Worm (Caenorhabditis elegans) whole organism, L2 larva: ENCODE results near the gene gskl-1.
"Not testable (repeated sequence)": the region's sequence is repeated elsewhere in the genome, so short reads cannot be mapped to it uniquely, and the experiment has no call there.

ENCODE experiments used
- F13H6.1 ChIP-seq: sonication (generic microtip); optimal IDR thresholded peaks from 2 replicates; lab custom pipeline; 2016; ENCODE audit warnings: missing genetic modification characterization, missing compliant biosample characterization
- R02D3.7 ChIP-seq: fragments of 150-350 bp; optimal IDR thresholded peaks from 2 replicates; lab custom pipeline; 2014; ENCODE audit warnings: missing biosample characterization, missing genetic modification characterization
- Y55F3AM.14 ChIP-seq: fragments of 200-800 bp; sonication (Bioruptor generic); optimal IDR thresholded peaks from 2 replicates; lab custom pipeline; 2018; ENCODE audit warnings: mild to moderate bottlenecking, missing genetic modification characterization, missing compliant biosample characterization
- ZK546.5 ChIP-seq: sonication (generic microtip); optimal IDR thresholded peaks from 2 replicates; lab custom pipeline; 2017; ENCODE audit warnings: missing biosample characterization, missing genetic modification characterization
- alr-1 ChIP-seq: fragments of 150-350 bp; optimal IDR thresholded peaks from 2 replicates; lab custom pipeline; 2014; ENCODE audit warnings: missing biosample characterization, missing genetic modification characterization
- aly-2 ChIP-seq: fragments of 150-350 bp; optimal IDR thresholded peaks from 2 replicates; lab custom pipeline; 2014; ENCODE audit warnings: missing biosample characterization, missing genetic modification characterization
- ama-1 ChIP-seq: fragments of 150-350 bp; optimal IDR thresholded peaks from 2 replicates; lab custom pipeline; 2018; ENCODE audit warnings: inconsistent platforms
- blmp-1 ChIP-seq: sonication (generic microtip); optimal IDR thresholded peaks from 2 replicates; lab custom pipeline; 2017; ENCODE audit warnings: missing genetic modification characterization, mild to moderate bottlenecking, missing compliant biosample characterization, antibody characterized with exemption, moderate library complexity; ENCODE audit not compliant: insufficient read depth
- ceh-16 ChIP-seq: fragments of 150-350 bp; optimal IDR thresholded peaks from 2 replicates; lab custom pipeline; 2014; ENCODE audit warnings: missing biosample characterization, missing genetic modification characterization
- crh-2 ChIP-seq: sonication (generic microtip); optimal IDR thresholded peaks from 2 replicates; lab custom pipeline; 2017; ENCODE audit warnings: missing biosample characterization, missing genetic modification characterization
- dmd-4 ChIP-seq: sonication (generic microtip); optimal IDR thresholded peaks from 2 replicates; lab custom pipeline; 2017; ENCODE audit warnings: missing biosample characterization, missing genetic modification characterization
- egl-27 ChIP-seq: sonication (generic microtip); optimal IDR thresholded peaks from 3 replicates; lab custom pipeline; 2017; ENCODE audit warnings: missing biosample characterization, missing genetic modification reagents, missing genetic modification characterization
- elt-1 ChIP-seq: fragments of 150-350 bp; optimal IDR thresholded peaks from 2 replicates; lab custom pipeline; 2014; ENCODE audit warnings: missing biosample characterization, missing genetic modification characterization
- elt-3 ChIP-seq: sonication (generic microtip); optimal IDR thresholded peaks from 2 replicates; lab custom pipeline; 2017; ENCODE audit warnings: missing biosample characterization, missing genetic modification characterization
- fos-1 ChIP-seq: fragments of 150-350 bp; optimal IDR thresholded peaks from 2 replicates; lab custom pipeline; 2014; ENCODE audit warnings: missing biosample characterization, missing genetic modification characterization
- lin-11 ChIP-seq: fragments of 150-350 bp; sonication (generic microtip); optimal IDR thresholded peaks from 2 replicates; lab custom pipeline; 2014; ENCODE audit warnings: missing biosample characterization, missing genetic modification characterization, inconsistent platforms, mixed read lengths
- lin-13 ChIP-seq: fragments of 150-350 bp; optimal IDR thresholded peaks from 2 replicates; lab custom pipeline; 2014; ENCODE audit warnings: missing biosample characterization, missing genetic modification reagents, missing genetic modification characterization
- lin-39 ChIP-seq: fragments of 150-350 bp; optimal IDR thresholded peaks from 2 replicates; lab custom pipeline; 2014; ENCODE audit warnings: missing biosample characterization, missing genetic modification reagents, missing genetic modification characterization
- lsy-2 ChIP-seq, 2 experiments: fragments of 150-350 bp in 1 of 2; sonication (generic microtip) in 1 of 2; optimal IDR thresholded peaks; 2 replicates each; lab custom pipeline; 2014 to 2017; ENCODE audit warnings: missing biosample characterization in 2 of 2, missing genetic modification characterization in 2 of 2
- mab-5 ChIP-seq: fragments of 150-350 bp; optimal IDR thresholded peaks from 2 replicates; lab custom pipeline; 2014; ENCODE audit warnings: missing biosample characterization, missing genetic modification characterization
- mbf-1 ChIP-seq: sonication (generic microtip); optimal IDR thresholded peaks from 2 replicates; lab custom pipeline; 2017; ENCODE audit warnings: missing biosample characterization, missing genetic modification characterization
- mdl-1 ChIP-seq, 2 experiments: fragments of 150-350 bp in 1 of 2; sonication (generic microtip) in 1 of 2; optimal IDR thresholded peaks; 2 replicates each; lab custom pipeline; 2017; ENCODE audit warnings: missing biosample characterization in 2 of 2, missing genetic modification characterization in 2 of 2
- nhr-10 ChIP-seq: sonication (generic microtip); optimal IDR thresholded peaks from 2 replicates; lab custom pipeline; 2017; ENCODE audit warnings: missing biosample characterization, missing genetic modification characterization
- nhr-11 ChIP-seq: fragments of 150-350 bp; optimal IDR thresholded peaks from 2 replicates; lab custom pipeline; 2014; ENCODE audit warnings: missing biosample characterization, missing genetic modification characterization
- nhr-12 ChIP-seq: fragments of 150-350 bp; optimal IDR thresholded peaks from 2 replicates; lab custom pipeline; 2014; ENCODE audit warnings: missing biosample characterization, missing genetic modification characterization
- nhr-129 ChIP-seq: fragments of 150-350 bp; optimal IDR thresholded peaks from 2 replicates; lab custom pipeline; 2014; ENCODE audit warnings: missing biosample characterization, missing genetic modification characterization
- nhr-21 ChIP-seq: fragments of 150-350 bp; optimal IDR thresholded peaks from 2 replicates; lab custom pipeline; 2014; ENCODE audit warnings: missing biosample characterization, missing genetic modification characterization
- nhr-23 ChIP-seq: fragments of 150-350 bp; optimal IDR thresholded peaks from 2 replicates; lab custom pipeline; 2014; ENCODE audit warnings: missing biosample characterization, missing genetic modification reagents, missing genetic modification characterization
- nhr-237 ChIP-seq: fragments of 150-350 bp; optimal IDR thresholded peaks from 2 replicates; lab custom pipeline; 2014; ENCODE audit warnings: missing biosample characterization, missing genetic modification characterization
- nhr-25 ChIP-seq: fragments of 150-350 bp; sonication (generic microtip); optimal IDR thresholded peaks from 3 replicates; lab custom pipeline; 2014; ENCODE audit warnings: missing biosample characterization, missing genetic modification characterization
- nhr-6 ChIP-seq: fragments of 150-350 bp; optimal IDR thresholded peaks from 2 replicates; lab custom pipeline; 2014; ENCODE audit warnings: missing biosample characterization, missing genetic modification characterization
- nhr-77 ChIP-seq: fragments of 150-350 bp; optimal IDR thresholded peaks from 2 replicates; lab custom pipeline; 2014; ENCODE audit warnings: missing biosample characterization, missing genetic modification characterization
- peb-1 ChIP-seq: fragments of 150-350 bp; optimal IDR thresholded peaks from 2 replicates; lab custom pipeline; 2014; ENCODE audit warnings: missing biosample characterization, missing genetic modification characterization
- sem-4 ChIP-seq: fragments of 150-350 bp; optimal IDR thresholded peaks from 2 replicates; lab custom pipeline; 2014; ENCODE audit warnings: missing biosample characterization, missing genetic modification reagents, missing genetic modification characterization
- skn-1 ChIP-seq: sonication (generic microtip); optimal IDR thresholded peaks from 2 replicates; lab custom pipeline; 2017; ENCODE audit warnings: missing biosample characterization, missing genetic modification characterization
- sma-3 ChIP-seq: sonication (generic microtip); optimal IDR thresholded peaks from 2 replicates; lab custom pipeline; 2016; ENCODE audit warnings: missing genetic modification reagents, missing genetic modification characterization, missing compliant biosample characterization
- sma-9 ChIP-seq, 2 experiments: fragments of 150-350 bp in 1 of 2; sonication (generic microtip) in 1 of 2; optimal IDR thresholded peaks; 2 replicates each; lab custom pipeline; 2014 to 2016; ENCODE audit warnings: missing genetic modification characterization in 2 of 2, mild to moderate bottlenecking in 1 of 2, missing biosample characterization in 1 of 2, missing compliant biosample characterization in 1 of 2, missing genetic modification reagents in 1 of 2, moderate library complexity in 1 of 2
- snpc-4 ChIP-seq: fragments of 150-350 bp; optimal IDR thresholded peaks from 2 replicates; lab custom pipeline; 2014; ENCODE audit warnings: missing biosample characterization, missing genetic modification characterization
- unc-39 ChIP-seq: fragments of 150-350 bp; optimal IDR thresholded peaks from 2 replicates; lab custom pipeline; 2014; ENCODE audit warnings: missing biosample characterization, missing genetic modification characterization
- unc-55 ChIP-seq: fragments of 150-350 bp; sonication (generic microtip); optimal IDR thresholded peaks from 3 replicates; lab custom pipeline; 2014; ENCODE audit warnings: missing biosample characterization, missing genetic modification reagents, missing genetic modification characterization
- unc-62 ChIP-seq: fragments of 150-350 bp; optimal IDR thresholded peaks from 2 replicates; lab custom pipeline; 2014; ENCODE audit warnings: missing biosample characterization, missing genetic modification reagents, missing genetic modification characterization
- zag-1 ChIP-seq: fragments of 150-350 bp; optimal IDR thresholded peaks from 2 replicates; lab custom pipeline; 2014; ENCODE audit warnings: missing biosample characterization, missing genetic modification characterization
- ztf-1 ChIP-seq: fragments of 200-800 bp; sonication (Bioruptor generic); conservative IDR thresholded peaks from 2 replicates; pipeline ENCODE4 v1.3.6; 2022; ENCODE audit warnings: missing genetic modification characterization, missing compliant biosample characterization
- ztf-11 ChIP-seq: sonication (generic microtip); optimal IDR thresholded peaks from 2 replicates; lab custom pipeline; 2017; ENCODE audit warnings: missing biosample characterization, missing genetic modification characterization
- ztf-4 ChIP-seq: fragments of 150-350 bp; optimal IDR thresholded peaks from 2 replicates; lab custom pipeline; 2014; ENCODE audit warnings: missing biosample characterization, missing genetic modification characterization

gskl-1 gene

DNA sequence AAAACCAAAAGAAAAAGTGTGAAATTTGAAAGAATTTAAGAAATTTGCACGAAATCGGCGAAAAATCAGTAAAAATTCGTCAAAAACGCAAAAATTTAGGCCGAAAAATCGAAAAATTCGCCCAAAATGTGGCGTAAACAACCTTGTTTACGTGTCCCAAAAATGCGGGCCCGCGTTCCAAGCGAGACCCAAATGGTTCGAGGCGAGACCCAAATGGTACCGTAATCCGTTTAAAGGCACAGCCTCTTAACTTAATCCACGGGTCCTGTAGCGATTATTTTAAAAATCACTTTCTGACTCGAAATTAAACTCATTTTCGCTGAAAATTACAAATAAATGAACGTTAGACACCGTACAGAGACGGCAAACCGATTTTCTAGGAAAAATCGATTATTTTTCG is 12.0 kb upstream of the gskl-1 start:
- TF ChIP-seq nhr-77 = no peak
- TF ChIP-seq Y55F3AM.14 (GFP tag; lab: Kevin White, UChicago) = no peak
- no peak for TF ChIP-seq lsy-2 (tag; optimal IDR thresholded peaks at IDR 0.05; lab: Kevin White, UChicago)
- TF ChIP-seq unc-39 (tag; lab: Kevin White, UChicago) = no peak
- no peak for TF ChIP-seq egl-27
- TF ChIP-seq crh-2 = no peak
- TF ChIP-seq unc-55 (GFP tag; lab: Kevin White, UChicago) = no peak
- TF ChIP-seq mbf-1 = no peak
- TF ChIP-seq sma-9 (GFP tag; optimal IDR thresholded peaks at IDR 0.05; lab: Kevin White, UChicago) = no peak
- no peak for TF ChIP-seq sma-9 (tag; optimal IDR thresholded peaks at IDR 0.05; lab: Kevin White, UChicago)
- no peak for TF ChIP-seq snpc-4 (tag; lab: Kevin White, UChicago)
- TF ChIP-seq zag-1 (tag; lab: Kevin White, UChicago) = no peak
- TF ChIP-seq nhr-237 = no peak

DNA sequence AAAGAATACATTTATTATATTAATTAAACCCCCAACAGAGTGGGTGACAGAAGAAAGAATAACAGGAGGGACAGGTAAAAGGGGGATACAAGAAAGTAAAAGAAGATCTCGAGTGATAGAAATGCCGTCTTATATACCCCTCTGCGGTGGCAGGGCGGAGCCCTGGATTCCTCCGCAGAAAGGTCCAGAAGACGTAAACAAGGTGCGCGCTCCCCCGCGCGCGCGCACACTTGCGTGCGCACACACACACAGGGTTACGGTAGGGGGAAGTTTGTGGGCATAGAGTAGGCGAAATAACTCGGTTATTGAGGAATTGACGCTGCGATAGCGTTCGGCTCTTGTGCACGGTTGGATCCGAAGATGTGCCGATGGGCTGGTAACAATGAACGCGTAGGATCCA is 5.4 kb upstream of the gskl-1 start, which contains the start of gene R03D7.15:
Gene R03D7.15, plus strand, starts transcription at position 299 of the 400 bp plus-strand sequence.
- not testable (repeated sequence) for TF ChIP-seq nhr-6; nhr-12 (tag; lab: Kevin White, UChicago); dmd-4 (tag; lab: Kevin White, UChicago)

DNA sequence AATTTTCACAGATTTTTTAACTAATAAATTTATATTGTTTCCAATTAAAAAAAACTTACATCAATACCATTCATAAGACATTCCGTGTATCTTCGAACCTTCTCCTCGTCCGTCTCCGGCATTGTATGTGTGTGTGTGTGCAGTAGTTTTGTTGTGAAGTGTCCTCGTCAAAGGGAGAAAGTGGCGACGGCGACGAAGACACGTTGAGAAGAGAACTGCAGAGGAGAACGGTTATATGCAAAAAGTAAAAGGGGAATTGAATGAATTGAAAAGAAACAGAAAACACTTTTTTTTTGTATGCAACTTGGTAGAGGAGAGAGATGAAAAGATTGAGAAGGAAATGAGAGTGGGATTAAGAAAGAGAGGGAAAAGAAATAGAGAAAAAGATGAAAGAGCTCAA is 1.9 kb upstream of the gskl-1 start:
- TF ChIP-seq blmp-1 (tag; lab: Kevin White, UChicago) (peak; percentile 35), nhr-25 (tag; lab: Kevin White, UChicago) (no peak), unc-55 (GFP tag; lab: Kevin White, UChicago) (peak; percentile 19)

DNA sequence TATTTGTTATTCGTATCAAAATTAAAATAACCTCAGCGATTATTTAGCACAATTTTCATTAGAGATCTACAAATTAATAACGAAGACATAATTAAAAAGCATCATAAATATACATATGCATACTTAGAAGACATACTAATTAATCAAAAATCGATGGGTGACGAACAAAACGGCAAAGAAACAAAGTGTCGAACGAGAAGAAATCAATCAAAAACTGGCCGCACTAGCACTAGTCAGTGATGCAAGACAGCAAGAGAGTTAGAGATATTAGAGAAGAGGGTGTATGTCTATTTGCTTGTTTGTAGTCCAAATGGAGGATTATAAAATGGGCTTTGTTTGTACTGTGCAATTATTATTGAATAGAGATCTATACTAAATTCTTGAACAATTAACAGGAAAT is 511 bp upstream of the gskl-1 start:
- TF ChIP-seq R02D3.7 (tag; lab: Kevin White, UChicago) (no peak), zag-1 (tag; lab: Kevin White, UChicago) (no peak), alr-1 (tag; lab: Kevin White, UChicago) (no peak), crh-2 (no peak), lsy-2 (tag; optimal IDR thresholded peaks at IDR 0.05; lab: Kevin White, UChicago) (peak in 1 of 2 experiments; percentile 50), nhr-237 (no peak), fos-1 (peak; percentile 28), sma-9 (GFP tag; optimal IDR thresholded peaks at IDR 0.05; lab: Kevin White, UChicago) (peak; percentile 11), sma-9 (tag; optimal IDR thresholded peaks at IDR 0.05; lab: Kevin White, UChicago) (no peak), dmd-4 (tag; lab: Kevin White, UChicago) (no peak), nhr-21 (no peak), ceh-16 (tag; lab: Kevin White, UChicago) (peak; percentile 20), blmp-1 (tag; lab: Kevin White, UChicago) (no peak), mdl-1 (tag; optimal IDR thresholded peaks at IDR 0.05; lab: Kevin White, UChicago) (peak in 1 of 2 experiments; percentile 23), F13H6.1 (tag; lab: Kevin White, UChicago) (peak; percentile 6), lin-39 (tag; lab: Kevin White, UChicago) (peak; percentile 84), elt-1 (tag; lab: Kevin White, UChicago) (no peak), sma-3 (no peak), mbf-1 (no peak), nhr-77 (no peak), nhr-10 (tag; lab: Kevin White, UChicago) (no peak), peb-1 (tag; lab: Kevin White, UChicago) (no peak), nhr-6 (no peak), sem-4 (tag; lab: Kevin White, UChicago) (peak; percentile 44), aly-2 (tag; lab: Kevin White, UChicago) (no peak), ztf-11 (tag; lab: Kevin White, UChicago) (no peak), ztf-1 (GFP tag; lab: Robert Waterston, UW) (no peak), Y55F3AM.14 (GFP tag; lab: Kevin White, UChicago) (no peak), elt-3 (no peak), skn-1 (tag; lab: Kevin White, UChicago) (no peak), unc-62 (GFP tag; lab: Kevin White, UChicago) (no peak), nhr-23 (no peak), ZK546.5 (tag; lab: Kevin White, UChicago) (no peak), nhr-25 (tag; lab: Kevin White, UChicago) (peak; percentile 2), egl-27 (no peak), snpc-4 (tag; lab: Kevin White, UChicago) (no peak), nhr-11 (tag; lab: Kevin White, UChicago) (no peak), lin-13 (GFP tag; lab: Kevin White, UChicago) (no peak), ama-1 (lab: Kevin White, UChicago) (no peak), unc-55 (GFP tag; lab: Kevin White, UChicago) (peak; percentile 57), nhr-12 (tag; lab: Kevin White, UChicago) (no peak), nhr-129 (tag; lab: Kevin White, UChicago) (peak; percentile 64), mab-5 (tag; lab: Kevin White, UChicago) (peak; percentile 68), ztf-4 (tag; lab: Kevin White, UChicago) (peak; percentile 16), lin-11 (no peak), unc-39 (tag; lab: Kevin White, UChicago) (no peak)
